Fruit fly (Drosophila melanogaster): ENCODE measurements around the gene csw.

The csw gene

DNA sequence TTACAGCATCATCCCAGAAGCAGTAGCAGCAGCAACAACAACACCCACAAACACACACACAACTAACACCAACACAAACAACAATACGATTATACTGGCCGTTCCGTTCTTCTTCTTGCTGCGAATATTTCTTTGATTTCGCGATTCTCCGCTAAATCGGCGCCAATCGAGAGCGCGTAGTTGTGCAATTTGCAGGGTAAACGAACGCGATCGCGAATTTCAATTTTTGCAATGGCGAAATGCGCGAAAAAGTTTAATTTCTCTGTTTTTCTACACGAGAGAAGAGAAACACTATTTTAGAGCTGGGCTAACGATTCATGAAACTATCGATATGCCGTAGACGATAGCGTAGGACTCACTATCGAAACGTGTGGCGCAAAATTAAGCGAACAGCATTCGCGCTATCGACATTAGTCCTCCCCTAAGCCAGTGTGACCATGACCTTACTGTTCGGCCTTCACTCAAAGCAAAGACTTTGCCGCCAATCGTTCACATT is 64.7 kb downstream of the csw start, which contains the start of gene wapl (continued):
- TF ChIP-seq Dbx (GFP tag; IDR thresholded peaks at IDR 0.05): peak; percentile 53; the same call in 1 of the 3 replicates
- no peak for TF ChIP-seq fd96Cb (tag; optimal IDR thresholded peaks at IDR 0.05)
- peak; percentile 96 for TF ChIP-seq Dref (GFP tag; IDR thresholded peaks at IDR 0.05)
- peak; percentile 29 for TF ChIP-seq CG33213 (GFP tag; optimal IDR thresholded peaks at IDR 0.05)
- peak; percentile 13 for TF ChIP-seq CG30403 (GFP tag; optimal IDR thresholded peaks at IDR 0.05)
- peak; percentile 85 for TF ChIP-seq CG1603 (tag; optimal IDR thresholded peaks at IDR 0.05)
- TF ChIP-seq fru (optimal IDR thresholded peaks at IDR 0.05): no peak
- peak; percentile 51; the same call in 1 of the 4 replicates for TF ChIP-seq Gug (GFP tag; IDR thresholded peaks at IDR 0.05)
- peak; percentile 22 for TF ChIP-seq zen (tag; optimal IDR thresholded peaks at IDR 0.05)
- peak; percentile 91 for TF ChIP-seq Dp (GFP tag; optimal IDR thresholded peaks at IDR 0.05)
- TF ChIP-seq phol (tag; optimal IDR thresholded peaks at IDR 0.05): peak; percentile 18
- TF ChIP-seq amos (GFP tag; IDR thresholded peaks at IDR 0.05; ENCODE audit: partially characterized antibody): peak; percentile 97
- TF ChIP-seq her (GFP tag; optimal IDR thresholded peaks at IDR 0.05): peak; percentile 64
- peak; percentile 19 for TF ChIP-seq lab (GFP tag; optimal IDR thresholded peaks at IDR 0.05)
- TF ChIP-seq unc-4 (GFP tag; IDR thresholded peaks at IDR 0.05; ENCODE audit: partially characterized antibody): peak; percentile 96
- TF ChIP-seq Deaf1 (tag; optimal IDR thresholded peaks at IDR 0.05): peak; percentile 10
- peak; percentile 96 for TF ChIP-seq CG13287 (GFP tag; IDR thresholded peaks at IDR 0.05; ENCODE audit: partially characterized antibody)
- no peak for TF ChIP-seq eve (GFP tag; optimal IDR thresholded peaks at IDR 0.05)
- no peak for TF ChIP-seq CG33557 (GFP tag; optimal IDR thresholded peaks at IDR 0.05)
- no peak for TF ChIP-seq CG12769 (tag; optimal IDR thresholded peaks at IDR 0.05)
- peak; percentile 22 for TF ChIP-seq pum (GFP tag; optimal IDR thresholded peaks at IDR 0.05)
- peak; percentile 12 for TF ChIP-seq CG12155 (GFP tag; optimal IDR thresholded peaks at IDR 0.05)
- TF ChIP-seq jumu (GFP tag; optimal IDR thresholded peaks at IDR 0.05): peak; percentile 25
- no peak for TF ChIP-seq CG8924 (tag; optimal IDR thresholded peaks at IDR 0.05)
- TF ChIP-seq CG4820 (GFP tag; optimal IDR thresholded peaks at IDR 0.05): no peak
- TF ChIP-seq CG10274 (GFP tag; optimal IDR thresholded peaks at IDR 0.05): no peak
- peak; percentile 89 for TF ChIP-seq CG4617 (GFP tag; optimal IDR thresholded peaks at IDR 0.05; ENCODE audit: borderline replicate concordance)
- TF ChIP-seq Adf1 (GFP tag; IDR thresholded peaks at IDR 0.05): no peak
- TF ChIP-seq CG3995 (GFP tag; optimal IDR thresholded peaks at IDR 0.05): peak; percentile 58
- TF ChIP-seq Kr (GFP tag; optimal IDR thresholded peaks at IDR 0.05): no peak
- TF ChIP-seq HmgZ (tag; optimal IDR thresholded peaks at IDR 0.05): peak; percentile 57
- peak; percentile 5 for TF ChIP-seq CG18599 (GFP tag; optimal IDR thresholded peaks at IDR 0.05)
- TF ChIP-seq Ets65A (GFP tag): peak; percentile 75
- TF ChIP-seq Nf-YC (tag; optimal IDR thresholded peaks at IDR 0.05): peak; percentile 21
- TF ChIP-seq dpn (GFP tag; optimal IDR thresholded peaks at IDR 0.05): peak; percentile 30
- TF ChIP-seq Xbp1 (GFP tag; optimal IDR thresholded peaks at IDR 0.05): peak; percentile 46
- peak; percentile 35 for TF ChIP-seq CG13624 (GFP tag; optimal IDR thresholded peaks at IDR 0.05)
- no peak for TF ChIP-seq pho (GFP tag; optimal IDR thresholded peaks at IDR 0.05)
- peak; percentile 8 for TF ChIP-seq CG13894 (tag; optimal IDR thresholded peaks at IDR 0.05)
- TF ChIP-seq NC2α (GFP tag; optimal IDR thresholded peaks at IDR 0.05): no peak
- peak in 1 of 3 experiments; percentile 8 for TF ChIP-seq Stat92E (GFP tag; optimal IDR thresholded peaks at IDR 0.05)
- peak; percentile 49 for TF ChIP-seq ERR (GFP tag; optimal IDR thresholded peaks at IDR 0.05)
- TF ChIP-seq CG15073 (GFP tag; optimal IDR thresholded peaks at IDR 0.05): no peak
- TF ChIP-seq grau (tag; optimal IDR thresholded peaks at IDR 0.05): peak; percentile 25
- TF ChIP-seq CG15601 (tag; optimal IDR thresholded peaks at IDR 0.05): peak; percentile 11
- peak; percentile 93 for TF ChIP-seq ato (GFP tag; IDR thresholded peaks at IDR 0.05; ENCODE audit: partially characterized antibody)
- TF ChIP-seq zfh2 (GFP tag; optimal IDR thresholded peaks at IDR 0.05): no peak
- peak; percentile 93 for TF ChIP-seq CG16813 (GFP tag; IDR thresholded peaks at IDR 0.05; ENCODE audit: partially characterized antibody)
- peak; percentile 23 for TF ChIP-seq CG30020 (tag; optimal IDR thresholded peaks at IDR 0.05)
- peak; percentile 92 for TF ChIP-seq hbn (GFP tag; IDR thresholded peaks at IDR 0.05; ENCODE audit: partially characterized antibody)

Data from whole organism, embryonic.